Fruit fly (Drosophila melanogaster): ENCODE results near the gene CG5359.

DNA sequence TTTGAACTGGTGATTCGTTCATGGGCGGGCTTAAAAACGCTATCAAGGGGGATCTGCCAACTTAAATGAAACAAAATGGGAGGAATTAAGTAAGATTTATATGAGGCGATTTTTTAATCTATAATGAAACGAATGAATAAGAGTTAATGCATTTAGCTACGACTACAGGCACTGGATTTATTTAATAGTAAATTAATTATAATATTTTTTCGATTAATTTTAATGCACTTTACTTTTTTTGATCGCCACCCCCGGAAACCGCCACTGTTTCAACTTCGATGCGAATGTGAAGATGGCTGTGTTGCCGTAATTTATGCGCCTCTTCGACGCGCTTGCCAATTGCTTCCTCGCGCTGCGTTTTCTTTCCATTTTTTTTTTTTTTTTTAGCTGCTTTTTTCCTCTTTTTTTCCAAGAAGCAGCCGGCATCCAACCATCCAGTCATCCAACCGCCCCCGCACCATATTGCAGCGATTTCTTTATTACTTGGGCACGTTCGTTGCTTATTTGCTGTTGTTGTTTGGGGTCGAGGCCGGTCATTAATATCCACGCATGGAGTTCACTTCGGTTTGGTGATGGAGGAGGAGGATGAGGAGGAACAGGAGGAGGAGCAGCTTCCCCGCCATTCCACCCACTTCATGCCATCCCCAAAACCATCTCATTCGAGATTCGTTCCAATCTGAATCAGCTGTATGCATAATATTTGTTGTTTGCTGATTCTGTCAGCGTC is 37.7 kb downstream of the CG5359 start:
- TF ChIP-seq br (GFP tag; optimal IDR thresholded peaks at IDR 0.05) = no peak
- no peak for TF ChIP-seq Myc (optimal IDR thresholded peaks at IDR 0.05)
- TF ChIP-seq tai (GFP tag; optimal IDR thresholded peaks at IDR 0.05) = no peak
- TF ChIP-seq usp (GFP tag; optimal IDR thresholded peaks at IDR 0.05) = no peak

Data from whole organism, wandering third instar larva.